Worm (Caenorhabditis elegans): ENCODE measurements around the gene Y67H2A.7.

The Y67H2A.7 gene

ce11 chrIV:13322429-13322828 is 18.9 kb downstream of the Y67H2A.7 start (continued):
- TF ChIP-seq Y53G8AR.9 (GFP tag; conservative IDR thresholded peaks at IDR 0.05) (peak; percentile 60; the same call in 1 of the 2 replicates), let-607 (tag; optimal IDR thresholded peaks at IDR 0.05) (peak; percentile 28 to 68), F49E8.2 (tag; optimal IDR thresholded peaks at IDR 0.05; ENCODE audit: insufficient read depth) (no peak), ets-4 (GFP tag; optimal IDR thresholded peaks at IDR 0.05) (peak; percentile 49), K11D2.4 (GFP tag; IDR thresholded peaks at IDR 0.05) (0 out of 2 replicates have a peak, but pooled peaks have one; percentile 53), dox-1 (GFP tag; IDR thresholded peaks at IDR 0.05) (peak; percentile 50; the same call in 1 of the 2 replicates), madf-10 (tag; optimal IDR thresholded peaks at IDR 0.05) (peak; percentile 58), egrh-3 (GFP tag; IDR thresholded peaks at IDR 0.05) (no peak), snpc-3.4 (tag; optimal IDR thresholded peaks at IDR 0.05) (peak; percentile 26), sptf-2 (GFP tag; optimal IDR thresholded peaks at IDR 0.05) (no peak), ztf-18 (tag; optimal IDR thresholded peaks at IDR 0.05) (peak; percentile 15), nhr-80 (tag; optimal IDR thresholded peaks at IDR 0.05) (peak; percentile 92), ztf-22 (GFP tag; optimal IDR thresholded peaks at IDR 0.05) (peak; percentile 33), ztf-26 (tag; optimal IDR thresholded peaks at IDR 0.05) (peak; percentile 51), attf-5 (GFP tag; optimal IDR thresholded peaks at IDR 0.05) (peak; percentile 77), Y56A3A.18 (GFP tag; IDR thresholded peaks at IDR 0.05) (peak; percentile 52; the same call in 1 of the 2 replicates), gei-17 (GFP tag; optimal IDR thresholded peaks at IDR 0.05) (peak; percentile 24), nfyb-1 (GFP tag; IDR thresholded peaks at IDR 0.05) (peak; percentile 79), lin-26 (GFP tag; IDR thresholded peaks at IDR 0.05) (peak; percentile 44; the same call in 1 of the 2 replicates)

- TF ChIP-seq zim-3 (tag; optimal IDR thresholded peaks at IDR 0.05), result peak; percentile 2
- no peak for TF ChIP-seq tlf-1 (GFP tag; optimal IDR thresholded peaks at IDR 0.05)
Measured at ce11 chrIV:13323823-13324359, 20.3 kb downstream of the Y67H2A.7 start, which contains the start of gene fat-2. Gene fat-2, plus strand, starts transcription at chrIV:13323873.

- TF ChIP-seq let-607 (tag; optimal IDR thresholded peaks at IDR 0.05) (peak in 1 of 2 experiments; percentile 24), nhr-90 (tag; optimal IDR thresholded peaks at IDR 0.05) (no peak), pha-4 (tag; optimal IDR thresholded peaks at IDR 0.05) (peak; percentile 51), lsy-27 (tag; optimal IDR thresholded peaks at IDR 0.05; ENCODE audit: borderline replicate concordance, insufficient read depth) (no peak), lir-1 (GFP tag; conservative IDR thresholded peaks at IDR 0.05) (no peak), nhr-80 (tag; optimal IDR thresholded peaks at IDR 0.05) (peak; percentile 91), ceh-91 (GFP tag; IDR thresholded peaks at IDR 0.05) (no peak), ceh-100 (GFP tag; IDR thresholded peaks at IDR 0.05) (no peak), attf-5 (GFP tag; optimal IDR thresholded peaks at IDR 0.05) (no peak), bed-1 (GFP tag; IDR thresholded peaks at IDR 0.05) (no peak), nfya-1 (tag; optimal IDR thresholded peaks at IDR 0.05; ENCODE audit: borderline replicate concordance, insufficient read depth) (no peak), unc-62 (GFP tag; optimal IDR thresholded peaks at IDR 0.05) (peak; percentile 84), B0261.1 (tag; optimal IDR thresholded peaks at IDR 0.05) (no peak), athp-1 (tag; optimal IDR thresholded peaks at IDR 0.05) (no peak), ztf-6 (GFP tag; IDR thresholded peaks at IDR 0.05) (no peak), chd-7 (tag; optimal IDR thresholded peaks at IDR 0.05) (no peak)
Measured at ce11 chrIV:13327064-13327463, 23.5 kb downstream of the Y67H2A.7 start.
